Fruit fly (Drosophila melanogaster) whole organism, pupa: ENCODE measurements around the gene Stam.

Source experiments
- CG12605 ChIP-seq: fragments of 200-800 bp; sonication (Bioruptor generic); IDR thresholded peaks from 2 replicates; pipeline ENCODE4 v1.3.6; 2022; ENCODE audit warnings: missing biosample characterization, missing genetic modification characterization
- CG13204 ChIP-seq: fragments of 200-800 bp; sonication (Bioruptor generic); optimal IDR thresholded peaks from 2 replicates; lab custom pipeline; 2018; ENCODE audit warnings: missing biosample characterization, mild to moderate bottlenecking, missing genetic modification characterization, moderate library complexity
- CG14655 ChIP-seq: fragments of 200-800 bp; sonication (Bioruptor generic); optimal IDR thresholded peaks from 3 replicates; lab custom pipeline; 2017; ENCODE audit warnings: mild to moderate bottlenecking, missing biosample characterization, missing genetic modification reagents, missing genetic modification characterization
- CG15710 ChIP-seq: fragments of 200-800 bp; sonication (Bioruptor generic); optimal IDR thresholded peaks from 2 replicates; lab custom pipeline; 2018; ENCODE audit warnings: missing biosample characterization, mild to moderate bottlenecking, missing genetic modification characterization, moderate library complexity
- CG17806 ChIP-seq: fragments of 200-800 bp; sonication (Bioruptor generic); optimal IDR thresholded peaks from 2 replicates; lab custom pipeline; 2018; ENCODE audit warnings: missing biosample characterization, mild to moderate bottlenecking, missing genetic modification characterization, moderate library complexity
- CG32121 ChIP-seq: fragments of 200-800 bp; sonication (Bioruptor generic); IDR thresholded peaks from 2 replicates; pipeline ENCODE4 v1.3.6; 2022; ENCODE audit warnings: missing biosample characterization, missing genetic modification characterization
- CG34367 ChIP-seq: fragments of 200-800 bp; sonication (Bioruptor generic); optimal IDR thresholded peaks from 2 replicates; lab custom pipeline; 2018; ENCODE audit warnings: missing biosample characterization, mild to moderate bottlenecking, missing genetic modification characterization
- CG4496 ChIP-seq: fragments of 200-800 bp; sonication (Bioruptor generic); IDR thresholded peaks from 3 replicates; pipeline ENCODE4 v1.3.6; 2022; ENCODE audit warnings: missing biosample characterization, missing genetic modification characterization
- CG8159 ChIP-seq: fragments of 200-800 bp; sonication (Bioruptor generic); optimal IDR thresholded peaks from 3 replicates; lab custom pipeline; 2018; ENCODE audit warnings: missing biosample characterization, mild to moderate bottlenecking, missing genetic modification characterization, moderate library complexity
- CG8301 ChIP-seq: fragments of 200-800 bp; sonication (Bioruptor generic); optimal IDR thresholded peaks from 2 replicates; lab custom pipeline; 2018; ENCODE audit warnings: missing biosample characterization, mild to moderate bottlenecking, missing genetic modification characterization
- CG9948 ChIP-seq: fragments of 200-800 bp; sonication (Bioruptor generic); optimal IDR thresholded peaks from 2 replicates; lab custom pipeline; 2018; ENCODE audit warnings: missing biosample characterization, mild to moderate bottlenecking, missing genetic modification characterization, moderate library complexity
- D1 ChIP-seq: fragments of 200-800 bp; sonication (Bioruptor generic); optimal IDR thresholded peaks from 2 replicates; lab custom pipeline; 2018; ENCODE audit warnings: missing biosample characterization, mild to moderate bottlenecking, missing genetic modification characterization, moderate library complexity
- EcR ChIP-seq: fragments of 200-800 bp; sonication (Bioruptor generic); optimal IDR thresholded peaks from 3 replicates; lab custom pipeline; 2019; ENCODE audit warnings: missing biosample characterization, missing genetic modification characterization, mild to moderate bottlenecking, moderate library complexity, missing genetic modification reagents
- Ets98B ChIP-seq: fragments of 200-800 bp; sonication (Bioruptor generic); IDR thresholded peaks from 2 replicates; pipeline ENCODE4 v1.3.6; 2022; ENCODE audit warnings: missing biosample characterization, missing genetic modification characterization
- Pif1A ChIP-seq: fragments of 200-800 bp; sonication (Bioruptor generic); optimal IDR thresholded peaks from 3 replicates; lab custom pipeline; 2016; ENCODE audit warnings: missing biosample characterization, missing genetic modification characterization
- Pif1B ChIP-seq: fragments of 200-800 bp; sonication (Bioruptor generic); optimal IDR thresholded peaks from 3 replicates; lab custom pipeline; 2016; ENCODE audit warnings: missing biosample characterization, missing genetic modification characterization
- Snoo ChIP-seq: fragments of 200-800 bp; sonication (Bioruptor generic); optimal IDR thresholded peaks from 3 replicates; lab custom pipeline; 2017; ENCODE audit warnings: missing biosample characterization, mild to moderate bottlenecking, missing genetic modification characterization, inconsistent platforms
- fd96Ca ChIP-seq: fragments of 200-800 bp; sonication (Bioruptor generic); IDR thresholded peaks from 3 replicates; pipeline ENCODE4 v1.3.6; 2022; ENCODE audit warnings: missing biosample characterization, missing genetic modification characterization
- gl ChIP-seq: fragments of 200-800 bp; sonication (Bioruptor generic); optimal IDR thresholded peaks from 2 replicates; lab custom pipeline; 2018; ENCODE audit warnings: missing biosample characterization, mild to moderate bottlenecking, missing genetic modification characterization
- rn ChIP-seq: fragments of 200-800 bp; sonication (Bioruptor generic); IDR thresholded peaks from 2 replicates; pipeline ENCODE4 v1.3.6; 2022; ENCODE audit warnings: missing biosample characterization, missing genetic modification characterization

The Stam gene

dm6 chr2L:10850320-10850990 is 7.9 kb upstream of the Stam start, which contains the start of gene porin:
Gene porin (minus strand): TSS chr2L:10850848.
- no peak for TF ChIP-seq CG4496 (GFP tag; lab: Robert Waterston, UW)
- peak; percentile 95 for TF ChIP-seq EcR (GFP tag; lab: Kevin White, UChicago)
- TF ChIP-seq CG9948, result no peak
- 0 out of 2 replicates have a peak, but pooled peaks have one; percentile 11 for TF ChIP-seq Ets98B (GFP tag; lab: Robert Waterston, UW)

DNA sequence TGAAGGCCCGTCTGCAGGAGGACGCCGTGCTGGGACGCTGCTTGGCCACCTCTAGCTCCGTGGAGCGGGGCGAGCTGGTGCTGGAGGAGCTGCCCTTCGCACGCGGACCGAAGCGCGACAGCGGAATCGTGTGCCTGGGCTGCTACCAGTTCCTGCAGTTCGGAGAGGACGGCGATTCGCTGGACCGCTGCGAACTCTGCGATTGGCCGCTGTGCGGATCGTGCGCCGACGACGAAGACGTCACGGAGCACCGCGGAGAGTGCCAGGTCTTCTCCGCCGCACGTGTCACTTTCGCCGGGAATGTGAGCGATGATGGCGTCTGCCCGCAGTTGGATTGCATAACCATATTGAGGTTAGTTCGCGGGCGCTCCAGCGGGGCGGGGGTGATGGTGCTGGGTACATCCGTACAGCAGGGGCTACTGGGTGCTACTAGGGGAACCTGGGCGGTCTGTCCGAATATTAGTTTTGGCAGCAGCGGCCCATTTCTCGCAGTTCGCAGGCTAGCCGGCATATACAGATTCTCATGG is 6.9 kb upstream of the Stam start:
- TF ChIP-seq CG17806 (tag; lab: Kevin White, UChicago) (no peak), CG32121 (GFP tag; lab: Robert Waterston, UW) (peak; percentile 45; the same call in 1 of the 2 replicates), EcR (GFP tag; lab: Kevin White, UChicago) (no peak), CG14655 (no peak), CG9948 (no peak), D1 (no peak), gl (no peak), CG4496 (GFP tag; lab: Robert Waterston, UW) (peak; percentile 17; the same call in 1 of the 3 replicates), CG13204 (no peak), rn (no peak), CG34367 (tag; lab: Kevin White, UChicago) (no peak), Pif1B (GFP tag; lab: Kevin White, UChicago) (no peak), CG8159 (tag; lab: Kevin White, UChicago) (no peak), CG8301 (tag; lab: Kevin White, UChicago) (no peak), Pif1A (GFP tag; lab: Kevin White, UChicago) (no peak), CG12605 (GFP tag; lab: Robert Waterston, UW) (no peak), fd96Ca (GFP tag; lab: Robert Waterston, UW) (no peak)

DNA sequence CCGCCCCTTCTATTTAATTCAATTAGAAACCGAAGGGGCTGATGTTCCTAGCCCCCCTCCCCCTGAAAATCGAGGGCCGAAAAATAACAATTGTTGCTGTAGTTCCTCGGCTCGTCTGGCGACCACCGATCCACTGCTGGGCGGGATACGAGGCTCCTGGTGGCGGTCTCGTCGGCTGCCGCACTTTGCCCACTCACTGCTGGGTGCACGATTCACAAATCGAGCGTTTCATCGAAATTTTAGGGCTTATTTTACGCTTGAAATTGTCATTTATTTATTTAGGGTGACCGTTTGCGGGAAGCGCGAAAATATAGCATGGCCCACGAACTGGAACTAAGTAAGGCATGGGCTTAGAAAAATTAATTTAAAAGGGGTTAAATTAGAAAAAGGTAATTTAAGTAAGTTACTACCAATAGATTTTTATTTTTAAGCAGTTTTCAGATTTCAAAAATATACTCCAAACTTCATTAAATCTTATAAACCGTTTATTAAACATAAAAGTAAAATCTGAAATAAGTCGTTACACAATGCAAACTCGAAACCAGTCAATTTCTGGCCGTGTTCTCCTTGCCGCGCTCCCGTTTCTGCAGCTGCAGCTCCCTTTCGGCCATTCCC is 1.9 kb upstream of the Stam start, which contains the start of gene Dnz1:
Dnz1 (minus strand) TSS at position 317 of the 615 bp plus-strand sequence.
- TF ChIP-seq Ets98B (GFP tag; lab: Robert Waterston, UW) (0 out of 2 replicates have a peak, but pooled peaks have one; percentile 5), CG32121 (GFP tag; lab: Robert Waterston, UW) (peak; percentile 44), Pif1B (GFP tag; lab: Kevin White, UChicago) (no peak), CG8301 (tag; lab: Kevin White, UChicago) (peak; percentile 16), CG14655 (no peak), CG8159 (tag; lab: Kevin White, UChicago) (peak; percentile 58), CG15710 (peak; percentile 7), CG9948 (peak; percentile 30), Pif1A (GFP tag; lab: Kevin White, UChicago) (no peak), CG17806 (tag; lab: Kevin White, UChicago) (peak; percentile 15), CG34367 (tag; lab: Kevin White, UChicago) (no peak), Snoo (tag; lab: Kevin White, UChicago) (peak; percentile 8)
- TF ChIP-seq, all 21 proteins: peak for 8

dm6 chr2L:10869867-10870266 is 11.5 kb downstream of the Stam start, which contains the start of gene CG12517:
Gene CG12517 (plus strand): TSS chr2L:10870167.
- TF ChIP-seq CG34367 (tag; lab: Kevin White, UChicago), result no peak
- no peak for TF ChIP-seq CG15710
- TF ChIP-seq D1, result no peak
- no peak for TF ChIP-seq CG4496 (GFP tag; lab: Robert Waterston, UW)
- no peak for TF ChIP-seq Snoo (tag; lab: Kevin White, UChicago)
- TF ChIP-seq CG13204, result no peak
- no peak for TF ChIP-seq CG12605 (GFP tag; lab: Robert Waterston, UW)
- no peak for TF ChIP-seq CG17806 (tag; lab: Kevin White, UChicago)
- TF ChIP-seq CG8159 (tag; lab: Kevin White, UChicago), result no peak
- no peak for TF ChIP-seq CG9948
- no peak for TF ChIP-seq gl
- no peak for TF ChIP-seq EcR (GFP tag; lab: Kevin White, UChicago)

DNA sequence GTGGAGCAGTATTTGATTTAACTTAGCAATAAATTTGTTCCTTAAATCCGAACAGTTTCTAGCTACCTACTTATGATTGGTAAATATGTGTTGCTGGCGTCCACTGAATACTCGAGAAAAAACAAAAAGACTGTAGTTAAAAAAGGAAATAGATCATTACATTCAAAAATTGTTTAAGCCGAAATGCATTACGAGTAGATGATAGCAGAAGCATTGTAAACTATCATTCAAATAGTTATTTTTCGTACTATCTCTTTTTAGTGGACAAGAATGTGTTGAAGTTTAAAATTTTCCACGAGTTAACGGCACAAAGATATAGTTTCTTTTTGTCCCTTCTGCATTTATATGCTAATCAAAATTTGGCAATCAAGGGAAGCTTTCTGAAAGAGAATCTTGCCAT is 30.5 kb downstream of the Stam start, which contains the start of gene CG14071:
CG14071 (minus strand) TSS at position 101 of the 400 bp plus-strand sequence.
- no peak for TF ChIP-seq Snoo (tag; lab: Kevin White, UChicago)
- TF ChIP-seq CG14655, result no peak
- TF ChIP-seq CG12605 (GFP tag; lab: Robert Waterston, UW), result no peak
- TF ChIP-seq CG4496 (GFP tag; lab: Robert Waterston, UW), result no peak
- TF ChIP-seq Ets98B (GFP tag; lab: Robert Waterston, UW), result no peak
- no peak for TF ChIP-seq CG32121 (GFP tag; lab: Robert Waterston, UW)
- no peak for TF ChIP-seq rn
- TF ChIP-seq CG15710, result no peak

DNA sequence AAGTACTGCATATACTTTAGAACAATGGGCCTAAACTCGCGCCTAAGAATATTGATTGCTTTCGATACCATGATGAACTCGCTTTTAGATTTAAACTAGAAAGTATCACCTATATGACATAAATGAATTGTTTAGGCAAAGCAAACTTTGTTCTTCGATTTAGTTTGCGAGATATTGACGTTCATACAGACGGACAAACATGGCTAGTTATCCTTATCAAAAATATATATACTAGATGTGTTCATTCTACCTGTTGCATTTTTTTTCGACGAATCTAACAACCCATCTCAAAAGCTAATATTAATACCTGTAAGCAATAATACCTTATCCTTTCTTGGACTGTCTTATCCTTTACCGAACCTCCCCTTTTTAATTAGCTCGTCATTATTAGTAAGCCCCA is 43.3 kb downstream of the Stam start, which contains the start of gene CG14070:
CG14070 (minus strand) TSS at position 101 of the 400 bp plus-strand sequence.
- TF ChIP-seq CG12605 (GFP tag; lab: Robert Waterston, UW) (no peak), CG32121 (GFP tag; lab: Robert Waterston, UW) (no peak), CG4496 (GFP tag; lab: Robert Waterston, UW) (no peak)
